Fruit fly (Drosophila melanogaster) whole organism, prepupa: ENCODE measurements around the gene Chrac-14.
A peak's percentile ranks its signal among the peaks of the same experiment; 100 is the strongest.

Experiments
- CG10669 ChIP-seq: fragments of 200-800 bp; sonication (Bioruptor generic); optimal IDR thresholded peaks from 3 replicates; lab custom pipeline; 2018; ENCODE audit warnings: missing biosample characterization, mild to moderate bottlenecking, missing genetic modification characterization, moderate library complexity
- CG11294 ChIP-seq: fragments of 200-800 bp; sonication (Bioruptor generic); IDR thresholded peaks from 2 replicates; pipeline ENCODE4 v1.3.6; 2022; ENCODE audit warnings: missing biosample characterization, missing genetic modification characterization
- CG11902 ChIP-seq: fragments of 200-800 bp; sonication (Bioruptor generic); optimal IDR thresholded peaks from 3 replicates; lab custom pipeline; 2016; ENCODE audit warnings: missing biosample characterization, missing genetic modification characterization
- CG16779 ChIP-seq: fragments of 200-800 bp; sonication (Bioruptor generic); optimal IDR thresholded peaks from 3 replicates; lab custom pipeline; 2017; ENCODE audit warnings: missing biosample characterization, mild to moderate bottlenecking, missing genetic modification characterization
- CG3032 ChIP-seq: fragments of 200-800 bp; optimal IDR thresholded peaks from 2 replicates; lab custom pipeline; 2019; ENCODE audit warnings: missing biosample characterization, mild to moderate bottlenecking, missing genetic modification characterization, moderate library complexity
- CG6276 ChIP-seq: fragments of 200-800 bp; sonication (Bioruptor generic); optimal IDR thresholded peaks from 2 replicates; lab custom pipeline; 2017; ENCODE audit warnings: missing biosample characterization, mild to moderate bottlenecking, missing genetic modification characterization
- CG6854 ChIP-seq: fragments of 200-800 bp; sonication (Bioruptor generic); optimal IDR thresholded peaks from 2 replicates; lab custom pipeline; 2017; ENCODE audit warnings: missing biosample characterization, mild to moderate bottlenecking, missing genetic modification characterization
- CG8319 ChIP-seq: fragments of 200-800 bp; sonication (Bioruptor generic); optimal IDR thresholded peaks from 3 replicates; lab custom pipeline; 2016; ENCODE audit warnings: missing biosample characterization, missing genetic modification characterization
- CG9139 ChIP-seq: fragments of 200-800 bp; sonication (Bioruptor generic); optimal IDR thresholded peaks from 3 replicates; lab custom pipeline; 2017; ENCODE audit warnings: missing biosample characterization, mild to moderate bottlenecking, missing genetic modification characterization
- Eip75B ChIP-seq: fragments of 200-800 bp; sonication (Bioruptor generic); optimal IDR thresholded peaks from 3 replicates; lab custom pipeline; 2016; ENCODE audit warnings: missing biosample characterization, missing genetic modification characterization
- Eip93F ChIP-seq: fragments of 200-800 bp; sonication (Bioruptor generic); optimal IDR thresholded peaks from 2 replicates; lab custom pipeline; 2016; ENCODE audit warnings: missing biosample characterization, mild to moderate bottlenecking, missing genetic modification characterization
- Ets96B ChIP-seq: fragments of 200-800 bp; optimal IDR thresholded peaks from 2 replicates; lab custom pipeline; 2019; ENCODE audit warnings: missing biosample characterization, mild to moderate bottlenecking, missing genetic modification characterization, moderate library complexity
- Gug ChIP-seq: fragments of 200-800 bp; sonication (Bioruptor generic); IDR thresholded peaks from 2 replicates; pipeline ENCODE4 v1.3.6; 2022; ENCODE audit warnings: missing biosample characterization, missing genetic modification characterization
- Hr38 ChIP-seq: sonication (Bioruptor generic); optimal IDR thresholded peaks from 2 replicates; lab custom pipeline; 2016; ENCODE audit warnings: missing biosample characterization, missing genetic modification characterization
- Hr39 ChIP-seq: fragments of 200-800 bp; sonication (Bioruptor generic); optimal IDR thresholded peaks from 2 replicates; lab custom pipeline; 2016; ENCODE audit warnings: missing biosample characterization, missing genetic modification characterization
- Lpt ChIP-seq: fragments of 200-800 bp; sonication (Bioruptor generic); optimal IDR thresholded peaks from 3 replicates; lab custom pipeline; 2016; ENCODE audit warnings: missing biosample characterization, missing genetic modification characterization
- acj6 ChIP-seq: fragments of 200-800 bp; sonication (Bioruptor generic); optimal IDR thresholded peaks from 3 replicates; lab custom pipeline; 2016; ENCODE audit warnings: missing biosample characterization, missing genetic modification characterization
- cyc ChIP-seq: fragments of 200-800 bp; sonication (Bioruptor generic); optimal IDR thresholded peaks from 3 replicates; lab custom pipeline; 2016; ENCODE audit warnings: missing biosample characterization, missing genetic modification characterization
- dac ChIP-seq: fragments of 200-800 bp; sonication (Bioruptor generic); optimal IDR thresholded peaks from 2 replicates; lab custom pipeline; 2017; ENCODE audit warnings: missing biosample characterization, mild to moderate bottlenecking, missing genetic modification characterization
- fd85E ChIP-seq: fragments of 200-800 bp; sonication (Bioruptor generic); optimal IDR thresholded peaks from 3 replicates; lab custom pipeline; 2016; ENCODE audit warnings: missing biosample characterization, missing genetic modification characterization
- pdm3 ChIP-seq: fragments of 200-800 bp; sonication (Bioruptor generic); optimal IDR thresholded peaks from 3 replicates; lab custom pipeline; 2016; ENCODE audit warnings: missing biosample characterization, missing genetic modification characterization
- ss ChIP-seq, 2 experiments: fragments of 200-800 bp; sonication (Bioruptor generic); optimal IDR thresholded peaks; 2 replicates in 1 of 2; 3 replicates in 1 of 2; lab custom pipeline; 2017 to 2018; ENCODE audit warnings: mild to moderate bottlenecking in 2 of 2, missing biosample characterization in 2 of 2, missing genetic modification characterization in 2 of 2, moderate library complexity in 1 of 2
- svp ChIP-seq: fragments of 200-800 bp; sonication (Bioruptor generic); peaks from one replicate; lab custom pipeline; 2016; ENCODE audit warnings: missing biosample characterization, missing genetic modification characterization
- topi ChIP-seq: fragments of 200-800 bp; sonication (Bioruptor generic); optimal IDR thresholded peaks from 3 replicates; lab custom pipeline; 2016; ENCODE audit warnings: missing biosample characterization, missing genetic modification characterization
- vri ChIP-seq: fragments of 200-800 bp; sonication (Bioruptor generic); optimal IDR thresholded peaks from 3 replicates; lab custom pipeline; 2016; ENCODE audit warnings: missing biosample characterization, mild to moderate bottlenecking, missing genetic modification characterization

Chrac-14 gene

DNA sequence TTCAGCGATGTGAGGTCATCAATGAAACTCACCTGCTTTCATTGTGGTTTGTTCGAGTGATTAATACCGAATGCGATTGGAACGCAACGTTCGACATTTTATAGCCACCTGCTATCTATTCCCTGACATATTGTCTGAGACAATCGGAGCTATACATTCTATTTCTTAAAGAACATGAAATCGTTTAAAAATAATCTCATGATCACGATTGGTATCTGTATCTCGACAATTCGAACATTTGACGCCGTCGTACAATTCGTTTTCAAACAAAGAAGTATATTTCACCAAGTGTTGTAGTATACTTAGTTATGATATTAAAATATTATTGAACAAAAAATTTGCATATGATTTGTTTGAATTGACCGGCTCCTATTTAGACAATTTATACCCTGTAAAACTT is 42.4 kb upstream of the Chrac-14 start, which contains the start of gene Peritrophin-15b:
TSS of gene Peritrophin-15b (minus strand) at position 101 of the 400 bp plus-strand sequence.
- TF ChIP-seq dac (no peak), CG6854 (GFP tag; lab: Kevin White, UChicago) (no peak), CG8319 (GFP tag; lab: Kevin White, UChicago) (no peak), svp (GFP tag; lab: Kevin White, UChicago) (no peak), acj6 (GFP tag; lab: Kevin White, UChicago) (no peak), Eip93F (no peak), CG6276 (GFP tag; lab: Kevin White, UChicago) (no peak), cyc (GFP tag; lab: Kevin White, UChicago) (no peak), Gug (GFP tag; lab: Robert Waterston, UW) (no peak), pdm3 (GFP tag; lab: Kevin White, UChicago) (no peak), CG11294 (GFP tag; lab: Robert Waterston, UW) (no peak), Hr38 (GFP tag; lab: Kevin White, UChicago) (no peak)

DNA sequence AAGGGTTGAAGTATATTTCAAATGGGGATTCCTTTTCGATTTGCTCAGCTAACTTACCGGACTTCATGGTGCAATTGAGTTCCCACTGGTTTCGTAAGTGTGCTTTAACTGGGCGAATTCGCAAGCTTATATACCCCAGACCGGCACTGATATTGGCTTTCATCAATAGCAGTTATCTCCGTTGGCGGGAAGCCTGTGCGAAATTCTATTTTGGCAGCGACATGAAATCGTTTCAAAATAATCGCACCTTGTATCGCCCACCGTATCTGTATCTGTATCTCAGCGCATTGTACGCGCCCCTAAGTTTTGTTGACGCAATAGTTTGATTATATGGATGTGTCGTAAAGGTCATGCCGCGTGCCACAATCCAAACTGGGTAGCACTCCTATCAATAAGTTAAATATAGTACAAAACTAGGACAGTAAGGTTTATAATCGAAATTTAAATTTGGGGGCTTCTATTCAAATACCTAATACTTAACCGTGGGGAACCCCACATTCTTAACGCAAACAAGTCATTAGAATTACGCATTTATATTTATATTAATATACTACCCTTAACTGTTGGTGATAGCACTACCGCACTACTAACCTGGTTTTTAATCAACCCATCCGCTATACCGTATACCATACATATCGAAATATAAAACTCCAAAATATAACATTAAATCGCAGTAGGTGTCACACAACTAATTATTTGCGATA is 41.1 kb upstream of the Chrac-14 start, which contains the start of the genes Peritrophin-15a and CG13385:
TSS of gene Peritrophin-15a (minus strand) at position 101 of the 704 bp plus-strand sequence.
TSS of gene CG13385 (plus strand) at position 654 of the 704 bp plus-strand sequence.
- TF ChIP-seq CG3032 (tag; lab: Kevin White, UChicago) (no peak), CG10669 (no peak), Ets96B (tag; lab: Kevin White, UChicago) (no peak), Hr39 (GFP tag; lab: Kevin White, UChicago) (no peak), CG9139 (GFP tag; lab: Kevin White, UChicago) (no peak)

DNA sequence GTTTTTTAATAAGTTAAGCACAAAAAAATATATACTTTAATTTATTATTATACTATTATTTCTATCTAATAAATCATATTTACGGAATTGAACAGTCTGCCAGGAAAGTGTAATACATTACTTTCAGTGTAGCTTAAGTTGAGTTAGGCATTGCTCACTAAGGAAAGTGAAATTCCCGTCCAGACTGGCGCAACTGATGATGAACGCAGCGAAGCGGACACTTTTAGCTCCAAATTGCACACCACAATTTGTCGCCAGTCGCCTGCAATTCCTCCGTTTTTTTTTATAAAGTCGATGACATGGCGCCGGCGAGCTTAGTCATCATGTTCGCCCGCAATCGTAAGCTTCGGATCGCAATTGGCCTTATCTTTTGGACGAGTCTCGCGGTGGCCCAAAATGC is 38.5 kb upstream of the Chrac-14 start, which contains the start of gene CG13386:
TSS of gene CG13386 (plus strand) at position 301 of the 400 bp plus-strand sequence.
- TF ChIP-seq CG8319 (GFP tag; lab: Kevin White, UChicago) (no peak), CG16779 (tag; lab: Kevin White, UChicago) (no peak), CG3032 (tag; lab: Kevin White, UChicago) (no peak)
- TF ChIP-seq, all 60 proteins: peak for 0

DNA sequence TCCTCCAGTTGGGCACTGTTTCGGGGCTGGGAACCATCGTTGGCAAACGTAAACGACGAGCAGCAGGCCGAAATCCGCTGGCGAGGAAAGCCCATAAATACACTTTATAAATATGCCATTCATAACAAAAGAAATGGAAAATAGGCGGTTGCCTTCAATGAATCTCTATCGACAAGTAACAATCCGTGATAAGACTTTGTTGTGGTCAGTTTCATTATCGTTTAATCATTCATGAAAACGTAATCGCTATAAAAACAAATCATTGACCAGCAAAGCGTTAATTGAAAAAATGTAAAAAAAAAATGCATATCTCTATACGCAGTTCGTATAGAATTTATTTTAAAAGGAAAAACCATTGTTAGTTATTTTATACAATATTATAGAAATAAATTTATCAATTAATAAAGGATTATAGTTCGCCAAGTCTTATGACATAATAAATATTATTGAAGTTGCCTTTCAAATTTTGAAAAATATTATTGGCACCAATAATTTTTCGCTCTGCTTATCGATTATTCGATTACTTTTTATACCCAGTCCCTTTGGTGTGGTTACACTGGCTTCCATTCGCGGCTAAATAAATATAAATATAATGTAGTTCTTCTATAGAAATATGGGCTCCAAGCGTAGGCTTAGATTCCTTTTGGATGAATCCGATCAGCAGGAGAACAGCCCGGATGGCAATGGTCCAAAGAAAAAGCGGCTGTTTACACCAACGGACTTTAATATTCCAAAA is 37.2 kb upstream of the Chrac-14 start, which contains the start of gene CG31898:
TSS of gene CG31898 (plus strand) at position 559 of the 736 bp plus-strand sequence.
- peak; percentile 87 for TF ChIP-seq vri (GFP tag; lab: Kevin White, UChicago)
- no peak for TF ChIP-seq ss (GFP tag; optimal IDR thresholded peaks at IDR 0.05; lab: Kevin White, UChicago)

DNA sequence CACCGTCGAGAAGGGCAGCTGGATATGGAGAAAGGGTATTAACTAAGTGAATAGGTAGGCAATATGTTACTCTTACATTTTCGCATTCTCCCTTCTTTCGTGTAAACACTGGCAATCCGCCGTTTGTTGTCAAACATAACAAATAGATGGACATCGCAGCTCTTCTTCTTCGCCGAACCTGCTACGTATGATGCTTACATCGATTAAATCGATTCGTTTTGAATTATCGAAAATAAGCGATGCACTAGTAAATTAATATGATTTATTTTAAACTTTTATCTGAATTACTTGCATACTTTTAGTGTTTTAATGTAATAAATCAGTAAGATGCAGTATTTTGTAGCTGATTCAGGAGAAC is 34.3 kb upstream of the Chrac-14 start, which contains the start of gene fy:
TSS of gene fy (minus strand) at position 353 of the 358 bp plus-strand sequence.
- no peak for TF ChIP-seq CG9139 (GFP tag; lab: Kevin White, UChicago)
- TF ChIP-seq Lpt (GFP tag; lab: Kevin White, UChicago): no peak
- TF ChIP-seq pdm3 (GFP tag; lab: Kevin White, UChicago): no peak
- TF ChIP-seq CG10669: no peak
- TF ChIP-seq Hr38 (GFP tag; lab: Kevin White, UChicago): no peak
- no peak for TF ChIP-seq topi (GFP tag; lab: Kevin White, UChicago)
- no peak for TF ChIP-seq CG6276 (GFP tag; lab: Kevin White, UChicago)
- TF ChIP-seq Eip75B (GFP tag; lab: Kevin White, UChicago): no peak
- TF ChIP-seq CG11902 (GFP tag; lab: Kevin White, UChicago): no peak
- TF ChIP-seq CG11294 (GFP tag; lab: Robert Waterston, UW): no peak
- no peak for TF ChIP-seq fd85E (GFP tag; lab: Kevin White, UChicago)
- TF ChIP-seq, all 60 proteins: peak for 0
